Worm (Caenorhabditis elegans) whole organism, L4/young adult: ENCODE measurements around the gene srz-63.

Experiments used
- W03F9.2 ChIP-seq: fragments of 150-350 bp; optimal IDR thresholded peaks from 2 replicates; lab custom pipeline; 2014; ENCODE audit warnings: missing biosample characterization, missing genetic modification characterization
- dao-5 ChIP-seq: sonication (generic microtip); optimal IDR thresholded peaks from 2 replicates; lab custom pipeline; 2016; ENCODE audit warnings: missing genotype, missing genetic modification characterization, moderate library complexity, missing compliant biosample characterization
- him-1 ChIP-seq: sonication (generic microtip); optimal IDR thresholded peaks from 2 replicates; lab custom pipeline; 2016; ENCODE audit warnings: missing genotype, missing genetic modification reagents, missing genetic modification characterization, missing compliant biosample characterization

DNA sequence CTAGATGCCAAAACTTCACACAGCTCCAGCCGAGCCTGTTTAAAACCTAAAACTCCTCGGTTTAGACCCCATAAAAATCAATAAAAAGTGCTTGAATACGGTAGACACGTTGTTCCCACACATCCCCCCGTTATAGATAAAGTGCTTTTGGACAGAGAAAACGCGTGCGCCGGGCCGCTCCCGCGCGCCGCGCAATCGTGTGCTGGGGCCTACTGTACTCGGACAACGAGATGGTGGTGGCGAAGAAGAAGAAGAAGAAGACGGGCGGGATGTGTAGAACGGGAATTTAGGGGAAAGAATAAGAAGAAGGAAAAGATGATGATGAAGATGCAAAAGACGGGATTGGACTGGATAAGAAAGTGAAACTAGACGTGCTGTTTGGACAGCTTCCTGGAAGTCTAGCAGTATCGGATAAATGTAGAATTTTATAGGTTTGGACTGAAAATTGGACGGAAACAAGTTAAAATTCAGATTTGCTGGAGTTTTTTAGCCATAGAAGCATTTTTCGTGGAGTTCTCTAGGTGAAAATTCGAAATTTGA lies 34.0 kb upstream of the srz-63 start:
- TF ChIP-seq him-1, result no peak
- no peak for TF ChIP-seq dao-5 (tag; lab: Kevin White, UChicago)
- no peak for TF ChIP-seq W03F9.2 (tag; lab: Kevin White, UChicago)
